Worm (Caenorhabditis elegans) whole organism, young adult: ENCODE measurements around the gene Y41G9A.5.

ENCODE experiments used
- B0019.2 ChIP-seq: fragments of 200-800 bp; sonication (Bioruptor generic); conservative IDR thresholded peaks from 2 replicates; pipeline ENCODE4 v1.3.6; 2022; ENCODE audit warnings: missing genetic modification reagents, missing genetic modification characterization, missing compliant biosample characterization
- B0035.1 ChIP-seq: sonication (generic microtip); optimal IDR thresholded peaks from 2 replicates; lab custom pipeline; 2016; ENCODE audit warnings: missing genetic modification characterization, mild to moderate bottlenecking, missing compliant biosample characterization, missing genotype, missing genetic modification reagents
- B0261.1 ChIP-seq: sonication (generic microtip); optimal IDR thresholded peaks from 2 replicates; lab custom pipeline; 2016; ENCODE audit warnings: mild to moderate bottlenecking, missing genetic modification characterization, moderate library complexity, missing compliant biosample characterization
- C06A6.2 ChIP-seq: fragments of 200-800 bp; sonication (Bioruptor generic); conservative IDR thresholded peaks from 2 replicates; pipeline ENCODE4 v1.3.6; 2022; ENCODE audit warnings: missing genetic modification characterization, missing compliant biosample characterization
- C17E4.6 ChIP-seq: fragments of 200-800 bp; sonication (Bioruptor generic); IDR thresholded peaks from 2 replicates; pipeline ENCODE4 v1.3.6; 2022; ENCODE audit warnings: missing genetic modification reagents, missing genetic modification characterization, missing compliant biosample characterization
- F37B4.10 ChIP-seq: fragments of 200-800 bp; sonication (Bioruptor generic); IDR thresholded peaks from 2 replicates; pipeline ENCODE4 v1.3.6; 2022; ENCODE audit warnings: missing genetic modification characterization, missing compliant biosample characterization
- F49E8.2 ChIP-seq: sonication (generic microtip); optimal IDR thresholded peaks from 3 replicates; lab custom pipeline; 2017; ENCODE audit warnings: missing genetic modification characterization, mild to moderate bottlenecking, missing compliant biosample characterization, antibody characterized with exemption, moderate library complexity; ENCODE audit not compliant: insufficient read depth
- F55B11.4 ChIP-seq: sonication (generic microtip); optimal IDR thresholded peaks from 2 replicates; lab custom pipeline; 2016; ENCODE audit warnings: missing compliant biosample characterization, missing genetic modification characterization, borderline replicate concordance; ENCODE audit not compliant: insufficient read depth
- K12H6.12 ChIP-seq: fragments of 200-800 bp; sonication (Bioruptor generic); optimal IDR thresholded peaks from 2 replicates; lab custom pipeline; 2018; ENCODE audit warnings: mild to moderate bottlenecking, missing genetic modification characterization, missing compliant biosample characterization
- Y67H2A.10 ChIP-seq: fragments of 200-800 bp; sonication (Bioruptor generic); conservative IDR thresholded peaks from 2 replicates; pipeline ENCODE4 v1.3.6; 2022; ENCODE audit warnings: missing genetic modification reagents, missing genetic modification characterization, missing compliant biosample characterization
- Y79H2A.3 ChIP-seq: fragments of 200-800 bp; sonication (Bioruptor generic); conservative IDR thresholded peaks from 2 replicates; pipeline ENCODE4 v1.3.6; 2022; ENCODE audit warnings: missing genetic modification reagents, missing genetic modification characterization, missing compliant biosample characterization
- ZK185.1 ChIP-seq: sonication (generic microtip); optimal IDR thresholded peaks from 2 replicates; lab custom pipeline; 2016; ENCODE audit warnings: mild to moderate bottlenecking, missing genetic modification characterization, missing compliant biosample characterization; ENCODE audit not compliant: poor library complexity, severe bottlenecking
- akir-1 ChIP-seq: fragments of 200-800 bp; sonication (Bioruptor generic); optimal IDR thresholded peaks from 2 replicates; lab custom pipeline; 2018; ENCODE audit warnings: mild to moderate bottlenecking, missing genetic modification characterization, moderate library complexity, missing compliant biosample characterization
- ama-1 ChIP-seq, 3 experiments: fragments of 150-350 bp in 1 of 3; sonication (generic microtip) in 2 of 3; optimal IDR thresholded peaks; 2 replicates each; lab custom pipeline; 2014 to 2018; ENCODE audit warnings: missing biosample characterization in 2 of 3, missing genetic modification characterization in 2 of 3, missing genetic modification reagents in 2 of 3
- aptf-2 ChIP-seq: fragments of 200-800 bp; sonication (Bioruptor generic); conservative IDR thresholded peaks from 2 replicates; pipeline ENCODE4 v1.3.6; 2022; ENCODE audit warnings: missing genetic modification reagents, missing genetic modification characterization, missing compliant biosample characterization
- aptf-3 ChIP-seq: fragments of 200-800 bp; sonication (Bioruptor generic); IDR thresholded peaks from 2 replicates; pipeline ENCODE4 v1.3.6; 2022; ENCODE audit warnings: missing genetic modification characterization, missing compliant biosample characterization
- attf-5 ChIP-seq: fragments of 200-800 bp; sonication (Bioruptor generic); optimal IDR thresholded peaks from 2 replicates; lab custom pipeline; 2018; ENCODE audit warnings: mild to moderate bottlenecking, missing genetic modification characterization, missing compliant biosample characterization
- attf-6 ChIP-seq: fragments of 200-800 bp; sonication (Bioruptor generic); IDR thresholded peaks from 2 replicates; pipeline ENCODE4 v1.3.6; 2022; ENCODE audit warnings: missing genetic modification reagents, missing genetic modification characterization, missing compliant biosample characterization
- ceh-58 ChIP-seq: fragments of 200-800 bp; sonication (Bioruptor generic); IDR thresholded peaks from 2 replicates; pipeline ENCODE4 v1.3.6; 2022; ENCODE audit warnings: missing genetic modification characterization, missing compliant biosample characterization
- ceh-79 ChIP-seq: sonication (generic microtip); optimal IDR thresholded peaks from 2 replicates; lab custom pipeline; 2017; ENCODE audit warnings: mild to moderate bottlenecking, missing genetic modification characterization, missing compliant biosample characterization
- ceh-91 ChIP-seq: fragments of 200-800 bp; sonication (Bioruptor generic); IDR thresholded peaks from 2 replicates; pipeline ENCODE4 v1.3.6; 2022; ENCODE audit warnings: missing genetic modification reagents, missing genetic modification characterization, missing compliant biosample characterization
- chd-7 ChIP-seq: sonication (generic microtip); optimal IDR thresholded peaks from 2 replicates; lab custom pipeline; 2016; ENCODE audit warnings: mild to moderate bottlenecking, missing genetic modification characterization, moderate library complexity, missing compliant biosample characterization
- dox-1 ChIP-seq: fragments of 200-800 bp; sonication (Bioruptor generic); IDR thresholded peaks from 2 replicates; pipeline ENCODE4 v1.3.6; 2022; ENCODE audit warnings: missing genetic modification reagents, missing genetic modification characterization, missing compliant biosample characterization
- dpff-1 ChIP-seq: sonication (generic microtip); optimal IDR thresholded peaks from 2 replicates; lab custom pipeline; 2017; ENCODE audit warnings: mild to moderate bottlenecking, missing genetic modification characterization, missing compliant biosample characterization
- hmg-1.2 ChIP-seq: fragments of 200-800 bp; sonication (Bioruptor generic); IDR thresholded peaks from 2 replicates; pipeline ENCODE4 v1.3.6; 2022; ENCODE audit warnings: missing genetic modification reagents, missing genetic modification characterization, missing compliant biosample characterization
- hrde-1 ChIP-seq: sonication (generic microtip); optimal IDR thresholded peaks from 2 replicates; lab custom pipeline; 2016; ENCODE audit warnings: missing genetic modification characterization, mild to moderate bottlenecking, missing compliant biosample characterization, moderate library complexity, missing genotype, missing genetic modification reagents, borderline replicate concordance
- lin-40 ChIP-seq: sonication (generic microtip); optimal IDR thresholded peaks from 2 replicates; lab custom pipeline; 2016; ENCODE audit warnings: missing genetic modification characterization, mild to moderate bottlenecking, missing compliant biosample characterization, missing genotype, missing genetic modification reagents
- lin-54 ChIP-seq: fragments of 200-800 bp; sonication (Bioruptor generic); optimal IDR thresholded peaks from 2 replicates; lab custom pipeline; 2018; ENCODE audit warnings: mild to moderate bottlenecking, missing genetic modification characterization, missing compliant biosample characterization
- lir-1 ChIP-seq: fragments of 200-800 bp; sonication (Bioruptor generic); conservative IDR thresholded peaks from 2 replicates; pipeline ENCODE4 v1.3.6; 2022; ENCODE audit warnings: missing genetic modification reagents, missing genetic modification characterization, missing compliant biosample characterization
- madf-10 ChIP-seq: sonication (generic microtip); optimal IDR thresholded peaks from 2 replicates; lab custom pipeline; 2016; ENCODE audit warnings: mild to moderate bottlenecking, missing genetic modification characterization, missing compliant biosample characterization
- madf-3 ChIP-seq: fragments of 200-800 bp; sonication (Bioruptor generic); IDR thresholded peaks from 2 replicates; pipeline ENCODE4 v1.3.6; 2022; ENCODE audit warnings: missing genetic modification reagents, missing genetic modification characterization, missing compliant biosample characterization
- madf-6 ChIP-seq: fragments of 200-800 bp; sonication (Bioruptor generic); IDR thresholded peaks from 2 replicates; pipeline ENCODE4 v1.3.6; 2022; ENCODE audit warnings: missing genetic modification reagents, missing genetic modification characterization, missing compliant biosample characterization
- madf-8 ChIP-seq: fragments of 200-800 bp; sonication (Bioruptor generic); conservative IDR thresholded peaks from 2 replicates; pipeline ENCODE4 v1.3.6; 2022; ENCODE audit warnings: missing genetic modification reagents, missing genetic modification characterization, missing compliant biosample characterization
- mcd-1 ChIP-seq: fragments of 200-800 bp; sonication (Bioruptor generic); IDR thresholded peaks from 2 replicates; pipeline ENCODE4 v1.3.6; 2022; ENCODE audit warnings: missing genetic modification reagents, missing genetic modification characterization, missing compliant biosample characterization
- nfya-1 ChIP-seq: sonication (generic microtip); optimal IDR thresholded peaks from 2 replicates; lab custom pipeline; 2017; ENCODE audit warnings: antibody characterized with exemption, missing compliant biosample characterization, missing genetic modification characterization, borderline replicate concordance; ENCODE audit not compliant: insufficient read depth
- nfya-2 ChIP-seq: fragments of 200-800 bp; sonication (Bioruptor generic); IDR thresholded peaks from 2 replicates; pipeline ENCODE4 v1.3.6; 2022; ENCODE audit warnings: missing genetic modification reagents, missing genetic modification characterization, missing compliant biosample characterization
- nhr-179 ChIP-seq: sonication (generic microtip); optimal IDR thresholded peaks from 2 replicates; lab custom pipeline; 2016; ENCODE audit warnings: mild to moderate bottlenecking, missing genetic modification characterization, missing compliant biosample characterization
- rpc-1 ChIP-seq, 2 experiments: fragments of 150-350 bp in 1 of 2; sonication (generic microtip) in 1 of 2; optimal IDR thresholded peaks; 2 replicates each; lab custom pipeline; 2014 to 2018; ENCODE audit warnings: missing biosample characterization in 1 of 2, missing genetic modification characterization in 1 of 2, missing genetic modification reagents in 1 of 2, missing genotype in 1 of 2
- snpc-1.3 ChIP-seq: sonication (generic microtip); optimal IDR thresholded peaks from 2 replicates; lab custom pipeline; 2017; ENCODE audit warnings: missing genetic modification characterization, mild to moderate bottlenecking, missing compliant biosample characterization, antibody characterized with exemption, moderate library complexity, missing genotype, missing genetic modification reagents; ENCODE audit not compliant: insufficient read depth
- unc-62 ChIP-seq: fragments of 150-350 bp; optimal IDR thresholded peaks from 2 replicates; lab custom pipeline; 2014; ENCODE audit warnings: missing biosample characterization, missing genetic modification reagents, missing genetic modification characterization
- xnd-1 ChIP-seq: sonication (generic microtip); optimal IDR thresholded peaks from 2 replicates; lab custom pipeline; 2016; ENCODE audit warnings: missing genotype, missing genetic modification reagents, missing genetic modification characterization, missing compliant biosample characterization
- zfh-2 ChIP-seq: fragments of 200-800 bp; sonication (Bioruptor generic); conservative IDR thresholded peaks from 2 replicates; pipeline ENCODE4 v1.3.6; 2022; ENCODE audit warnings: missing genetic modification reagents, missing genetic modification characterization, missing compliant biosample characterization
- ztf-26 ChIP-seq: sonication (generic microtip); optimal IDR thresholded peaks from 2 replicates; lab custom pipeline; 2017; ENCODE audit warnings: missing genetic modification characterization, missing compliant biosample characterization
- ztf-28 ChIP-seq: fragments of 200-800 bp; sonication (Bioruptor generic); IDR thresholded peaks from 2 replicates; pipeline ENCODE4 v1.3.6; 2022; ENCODE audit warnings: missing genetic modification reagents, missing genetic modification characterization, missing compliant biosample characterization

The Y41G9A.5 gene

ce11 chrX:2970804-2971395, 24.4 kb downstream of the Y41G9A.5 start (continued):
- TF ChIP-seq hmg-1.2 (GFP tag; lab: Robert Waterston, UW) (peak; percentile 28; the same call in 1 of the 2 replicates), mcd-1 (GFP tag; lab: Robert Waterston, UW) (peak; percentile 8; the same call in 1 of the 2 replicates), nfya-2 (GFP tag; lab: Robert Waterston, UW) (no peak), ama-1 (optimal IDR thresholded peaks at IDR 0.05; lab: Kevin White, UChicago) (peak; percentile 70), ama-1 (GFP tag; optimal IDR thresholded peaks at IDR 0.05; lab: Kevin White, UChicago) (no peak), unc-62 (GFP tag; lab: Kevin White, UChicago) (no peak)

ce11 chrX:2971542-2971988, 25.1 kb downstream of the Y41G9A.5 start:
- TF ChIP-seq B0019.2 (GFP tag; lab: Robert Waterston, UW) (no peak), ceh-58 (GFP tag; lab: Robert Waterston, UW) (no peak), ztf-26 (tag; lab: Kevin White, UChicago) (peak; percentile 66), nfya-1 (no peak), snpc-1.3 (tag; lab: Kevin White, UChicago) (no peak), B0261.1 (tag; lab: Kevin White, UChicago) (no peak), dox-1 (GFP tag; lab: Robert Waterston, UW) (peak; percentile 75), aptf-3 (GFP tag; lab: Robert Waterston, UW) (no peak), C17E4.6 (GFP tag; lab: Robert Waterston, UW) (peak; percentile 13; the same call in 1 of the 2 replicates), xnd-1 (tag; lab: Kevin White, UChicago) (no peak), akir-1 (GFP tag; lab: Kevin White, UChicago) (no peak), madf-8 (GFP tag; lab: Robert Waterston, UW) (no peak), B0035.1 (no peak), attf-5 (GFP tag; lab: Kevin White, UChicago) (peak; percentile 76), madf-6 (GFP tag; lab: Robert Waterston, UW) (no peak), hrde-1 (tag; lab: Kevin White, UChicago) (no peak), ztf-28 (no peak), aptf-2 (GFP tag; lab: Robert Waterston, UW) (no peak), rpc-1 (optimal IDR thresholded peaks at IDR 0.05; lab: Kevin White, UChicago) (no peak), rpc-1 (tag; optimal IDR thresholded peaks at IDR 0.05; lab: Kevin White, UChicago) (no peak), F55B11.4 (no peak), chd-7 (tag; lab: Kevin White, UChicago) (peak; percentile 95), attf-6 (GFP tag; lab: Robert Waterston, UW) (no peak), lin-40 (tag; lab: Kevin White, UChicago) (peak; percentile 86), madf-3 (GFP tag; lab: Robert Waterston, UW) (peak; percentile 87), F37B4.10 (GFP tag; lab: Robert Waterston, UW) (no peak), Y67H2A.10 (GFP tag; lab: Robert Waterston, UW) (peak; percentile 79), zfh-2 (peak; percentile 92), ZK185.1 (peak; percentile 53), K12H6.12 (tag; lab: Kevin White, UChicago) (peak; percentile 91), ceh-91 (GFP tag; lab: Robert Waterston, UW) (no peak; the same call in 1 of the 2 replicates), ceh-79 (no peak), mcd-1 (GFP tag; lab: Robert Waterston, UW) (peak; percentile 76), lin-54 (GFP tag; lab: Kevin White, UChicago) (peak; percentile 55), F49E8.2 (tag; lab: Kevin White, UChicago) (no peak), Y79H2A.3 (GFP tag; lab: Robert Waterston, UW) (0 out of 2 replicates have a peak, but pooled peaks have one; percentile 9), dpff-1 (tag; lab: Kevin White, UChicago) (no peak), lir-1 (GFP tag; lab: Robert Waterston, UW) (peak; percentile 78), nhr-179 (tag; lab: Kevin White, UChicago) (no peak), C06A6.2 (GFP tag; lab: Robert Waterston, UW) (peak; percentile 81), madf-10 (tag; lab: Kevin White, UChicago) (peak; percentile 81)
